Worm (Caenorhabditis elegans) whole organism, L1 larva: ENCODE measurements around the gene srt-43.

Experiments
- C16A3.4 ChIP-seq: fragments of 150-350 bp; optimal IDR thresholded peaks from 2 replicates; lab custom pipeline; 2014; ENCODE audit warnings: missing biosample characterization, missing genetic modification characterization
- F16B12.6 ChIP-seq: fragments of 150-350 bp; optimal IDR thresholded peaks from 2 replicates; lab custom pipeline; 2014; ENCODE audit warnings: missing biosample characterization, missing genetic modification characterization
- alr-1 ChIP-seq: fragments of 200-800 bp; sonication (Bioruptor generic); optimal IDR thresholded peaks from 2 replicates; lab custom pipeline; 2018; ENCODE audit warnings: borderline replicate concordance, mild to moderate bottlenecking, missing genetic modification characterization, missing compliant biosample characterization
- aly-2 ChIP-seq: fragments of 150-350 bp; optimal IDR thresholded peaks from 2 replicates; lab custom pipeline; 2014; ENCODE audit warnings: missing biosample characterization, missing genetic modification characterization
- ceh-8 ChIP-seq: fragments of 200-800 bp; sonication (Bioruptor generic); optimal IDR thresholded peaks from 2 replicates; lab custom pipeline; 2018; ENCODE audit warnings: mild to moderate bottlenecking, missing genetic modification characterization, moderate library complexity, missing compliant biosample characterization
- dpl-1 ChIP-seq, 3 experiments: fragments of 150-350 bp in 2 of 3; sonication (generic microtip) in 1 of 3; optimal IDR thresholded peaks; 2 replicates each; lab custom pipeline; 2014 to 2017; ENCODE audit warnings: missing biosample characterization in 3 of 3, missing genetic modification characterization in 3 of 3, missing genetic modification reagents in 3 of 3
- dsc-1 ChIP-seq: sonication (generic microtip); optimal IDR thresholded peaks from 2 replicates; lab custom pipeline; 2016; ENCODE audit warnings: mild to moderate bottlenecking, missing genetic modification characterization, missing compliant biosample characterization
- efl-1 ChIP-seq, 4 experiments: fragments of 150-350 bp; optimal IDR thresholded peaks in 3 of 4; peaks in 1 of 4; 1 replicate in 1 of 4; 2 replicates in 3 of 4; lab custom pipeline; 2014; ENCODE audit warnings: missing biosample characterization in 2 of 4, missing genetic modification characterization in 2 of 4, missing genetic modification reagents in 2 of 4
- elt-3 ChIP-seq, 6 experiments: fragments of 150-350 bp in 1 of 6; sonication (generic microtip); optimal IDR thresholded peaks; 2 replicates each; lab custom pipeline; 2017 to 2018; ENCODE audit warnings: missing biosample characterization in 6 of 6, missing genetic modification characterization in 6 of 6, inconsistent platforms in 1 of 6
- ets-5 ChIP-seq: fragments of 200-800 bp; sonication (Bioruptor generic); IDR thresholded peaks from 2 replicates; pipeline ENCODE4 v1.3.6; 2022; ENCODE audit warnings: missing genetic modification characterization, missing compliant biosample characterization
- fkh-8 ChIP-seq: sonication (generic microtip); optimal IDR thresholded peaks from 2 replicates; lab custom pipeline; 2016; ENCODE audit warnings: mild to moderate bottlenecking, missing genetic modification characterization, missing compliant biosample characterization
- hlh-4 ChIP-seq: sonication (generic microtip); optimal IDR thresholded peaks from 2 replicates; lab custom pipeline; 2016; ENCODE audit warnings: mild to moderate bottlenecking, missing genetic modification characterization, missing compliant biosample characterization
- isw-1 ChIP-seq: fragments of 200-800 bp; sonication (Bioruptor generic); IDR thresholded peaks from 2 replicates; pipeline ENCODE4 v1.3.6; 2022; ENCODE audit warnings: missing genetic modification characterization, missing compliant biosample characterization
- lin-35 ChIP-seq, 2 experiments: fragments of 150-350 bp; optimal IDR thresholded peaks; 2 replicates each; lab custom pipeline; 2014; ENCODE audit warnings: missing biosample characterization in 2 of 2, missing genetic modification characterization in 2 of 2, missing genetic modification reagents in 2 of 2
- lsy-2 ChIP-seq, 2 experiments: fragments of 150-350 bp; optimal IDR thresholded peaks; 2 replicates each; lab custom pipeline; 2014; ENCODE audit warnings: missing biosample characterization in 2 of 2, missing genetic modification characterization in 2 of 2
- mep-1 ChIP-seq: fragments of 150-350 bp; optimal IDR thresholded peaks from 2 replicates; lab custom pipeline; 2014; ENCODE audit warnings: missing biosample characterization, missing genetic modification characterization
- nhr-19 ChIP-seq: fragments of 200-800 bp; sonication (Bioruptor generic); conservative IDR thresholded peaks from 2 replicates; pipeline ENCODE4 v1.3.6; 2022; ENCODE audit warnings: missing genetic modification characterization, missing compliant biosample characterization
- nhr-20 ChIP-seq: sonication (generic microtip); optimal IDR thresholded peaks from 2 replicates; lab custom pipeline; 2016; ENCODE audit warnings: mild to moderate bottlenecking, missing genetic modification characterization, missing compliant biosample characterization
- nhr-47 ChIP-seq: sonication (generic microtip); optimal IDR thresholded peaks from 2 replicates; lab custom pipeline; 2016; ENCODE audit warnings: mild to moderate bottlenecking, missing genetic modification characterization, moderate library complexity, missing compliant biosample characterization
- nhr-71 ChIP-seq: sonication (generic microtip); optimal IDR thresholded peaks from 2 replicates; lab custom pipeline; 2016; ENCODE audit warnings: mild to moderate bottlenecking, missing genetic modification characterization, moderate library complexity, missing compliant biosample characterization
- nhr-77 ChIP-seq: fragments of 150-350 bp; optimal IDR thresholded peaks from 2 replicates; lab custom pipeline; 2014; ENCODE audit warnings: missing biosample characterization, missing genetic modification characterization
- nhr-84 ChIP-seq: sonication (generic microtip); optimal IDR thresholded peaks from 2 replicates; lab custom pipeline; 2017; ENCODE audit warnings: missing biosample characterization, missing genetic modification characterization
- nhr-90 ChIP-seq: sonication (generic microtip); optimal IDR thresholded peaks from 2 replicates; lab custom pipeline; 2016; ENCODE audit warnings: mild to moderate bottlenecking, missing genetic modification characterization, missing compliant biosample characterization; ENCODE audit not compliant: poor library complexity
- pax-3 ChIP-seq: fragments of 200-800 bp; sonication (Bioruptor generic); optimal IDR thresholded peaks from 2 replicates; lab custom pipeline; 2018; ENCODE audit warnings: mild to moderate bottlenecking, missing genetic modification characterization, moderate library complexity, missing compliant biosample characterization
- rnt-1 ChIP-seq: sonication (generic microtip); optimal IDR thresholded peaks from 2 replicates; lab custom pipeline; 2016; ENCODE audit warnings: mild to moderate bottlenecking, missing genetic modification characterization, moderate library complexity, missing compliant biosample characterization
- skn-1 ChIP-seq: fragments of 150-350 bp; optimal IDR thresholded peaks from 2 replicates; lab custom pipeline; 2014; ENCODE audit warnings: missing biosample characterization, missing genetic modification characterization
- snpc-4 ChIP-seq: fragments of 150-350 bp; optimal IDR thresholded peaks from 2 replicates; lab custom pipeline; 2014; ENCODE audit warnings: missing biosample characterization, missing genetic modification characterization
- sptf-1 ChIP-seq: fragments of 150-350 bp; optimal IDR thresholded peaks from 2 replicates; lab custom pipeline; 2014; ENCODE audit warnings: missing biosample characterization, missing genetic modification characterization
- sup-37 ChIP-seq: fragments of 200-800 bp; sonication (Bioruptor generic); optimal IDR thresholded peaks from 2 replicates; lab custom pipeline; 2018; ENCODE audit warnings: mild to moderate bottlenecking, missing genetic modification characterization, missing compliant biosample characterization
- swsn-7 ChIP-seq: sonication (generic microtip); optimal IDR thresholded peaks from 2 replicates; lab custom pipeline; 2016; ENCODE audit warnings: missing genetic modification characterization, missing compliant biosample characterization
- tlp-1 ChIP-seq: fragments of 150-350 bp; optimal IDR thresholded peaks from 2 replicates; lab custom pipeline; 2014; ENCODE audit warnings: missing biosample characterization, missing genetic modification characterization
- unc-130 ChIP-seq: fragments of 150-350 bp; optimal IDR thresholded peaks from 2 replicates; lab custom pipeline; 2017; ENCODE audit warnings: missing biosample characterization, missing genetic modification characterization, inconsistent platforms
- unc-98 ChIP-seq: fragments of 200-800 bp; sonication (Bioruptor generic); IDR thresholded peaks from 2 replicates; pipeline ENCODE4 v1.3.6; 2022; ENCODE audit warnings: missing genetic modification characterization, missing compliant biosample characterization
- xbp-1 ChIP-seq: sonication (generic microtip); optimal IDR thresholded peaks from 2 replicates; lab custom pipeline; 2016; ENCODE audit warnings: missing genetic modification characterization, missing compliant biosample characterization
- zag-1 ChIP-seq: fragments of 150-350 bp; optimal IDR thresholded peaks from 2 replicates; lab custom pipeline; 2014; ENCODE audit warnings: missing biosample characterization, missing genetic modification characterization
- ztf-11 ChIP-seq, 2 experiments: sonication (generic microtip); optimal IDR thresholded peaks; 2 replicates each; lab custom pipeline; 2016 to 2017; ENCODE audit warnings: missing genetic modification characterization in 2 of 2, missing biosample characterization in 1 of 2, missing compliant biosample characterization in 1 of 2

The srt-43 gene

ce11 chrV:12763291-12763995 is 5.6 kb upstream of the srt-43 start, which contains the start of the genes abcf-1 and scc-3:
Gene abcf-1 (minus strand): TSS chrV:12763375.
Gene scc-3 (plus strand): TSS chrV:12763945.
- TF ChIP-seq xbp-1 (peak; percentile 40), swsn-7 (tag; lab: Kevin White, UChicago) (peak; percentile 32), lin-35 (GFP tag; optimal IDR thresholded peaks at IDR 0.05; lab: Kevin White, UChicago) (peak; percentile 45 to 71), C16A3.4 (tag; lab: Kevin White, UChicago) (peak; percentile 5), rnt-1 (tag; lab: Kevin White, UChicago) (peak; percentile 25), unc-130 (tag; lab: Kevin White, UChicago) (peak; percentile 6), efl-1 (optimal IDR thresholded peaks at IDR 0.05; lab: Kevin White, UChicago) (peak; percentile 25 to 62), efl-1 (GFP tag; optimal IDR thresholded peaks at IDR 0.05 in 1 of 2; lab: Kevin White, UChicago) (peak; percentile 66 to 93), nhr-19 (GFP tag; lab: Robert Waterston, UW) (no peak; the same call in 1 of the 2 replicates), F16B12.6 (tag; lab: Kevin White, UChicago) (peak; percentile 84), mep-1 (tag; lab: Kevin White, UChicago) (peak; percentile 53), skn-1 (peak; percentile 51), lsy-2 (tag; optimal IDR thresholded peaks at IDR 0.05; lab: Kevin White, UChicago) (peak; percentile 86 to 98), pax-3 (no peak), nhr-47 (tag; lab: Kevin White, UChicago) (peak; percentile 21), unc-98 (GFP tag; lab: Robert Waterston, UW) (no peak), elt-3 (tag; optimal IDR thresholded peaks at IDR 0.05; lab: Kevin White, UChicago) (peak in 1 of 6 experiments; percentile 37), zag-1 (tag; lab: Kevin White, UChicago) (no peak), dpl-1 (GFP tag; optimal IDR thresholded peaks at IDR 0.05; lab: Kevin White, UChicago) (peak; percentile 47 to 74 (median 59)), nhr-20 (tag; lab: Kevin White, UChicago) (peak; percentile 38), hlh-4 (tag; lab: Kevin White, UChicago) (no peak)
- TF ChIP-seq, all 84 proteins: peak for 15

DNA sequence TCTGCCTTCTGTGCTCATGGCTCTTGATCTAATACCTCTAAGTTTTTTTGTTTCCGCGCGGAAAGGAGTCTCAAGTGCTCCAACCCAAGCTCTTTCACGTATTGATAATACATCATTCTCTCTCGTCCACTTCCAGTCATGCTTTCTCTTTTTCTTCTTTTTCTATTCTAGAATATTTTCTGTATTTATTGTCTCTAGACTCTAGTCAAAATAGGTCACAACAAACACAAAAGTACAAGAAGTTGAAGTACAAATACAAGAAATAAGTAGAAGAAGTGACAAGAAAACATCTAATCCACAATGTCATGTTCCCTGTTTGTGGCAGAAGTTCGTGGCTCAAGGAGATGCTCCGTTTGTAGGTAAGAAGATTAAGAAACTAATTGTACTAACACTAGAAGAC is 4.2 kb downstream of the srt-43 start, which contains the start of gene ZC455.1:
ZC455.1 (plus strand) TSS at position 301 of the 400 bp plus-strand sequence.
- TF ChIP-seq unc-98 (GFP tag; lab: Robert Waterston, UW) (no peak), ztf-11 (tag; optimal IDR thresholded peaks at IDR 0.05; lab: Kevin White, UChicago) (no peak), swsn-7 (tag; lab: Kevin White, UChicago) (no peak), dsc-1 (tag; lab: Kevin White, UChicago) (no peak), nhr-84 (tag; lab: Kevin White, UChicago) (no peak), nhr-71 (tag; lab: Kevin White, UChicago) (no peak), ceh-8 (GFP tag; lab: Kevin White, UChicago) (no peak), lsy-2 (tag; optimal IDR thresholded peaks at IDR 0.05; lab: Kevin White, UChicago) (no peak), rnt-1 (tag; lab: Kevin White, UChicago) (no peak), sptf-1 (tag; lab: Kevin White, UChicago) (no peak), zag-1 (tag; lab: Kevin White, UChicago) (no peak), tlp-1 (tag; lab: Kevin White, UChicago) (no peak), snpc-4 (tag; lab: Kevin White, UChicago) (no peak), lin-35 (GFP tag; optimal IDR thresholded peaks at IDR 0.05; lab: Kevin White, UChicago) (no peak), isw-1 (no peak), ets-5 (GFP tag; lab: Robert Waterston, UW) (no peak), aly-2 (tag; lab: Kevin White, UChicago) (no peak), nhr-77 (tag; lab: Kevin White, UChicago) (no peak), elt-3 (tag; optimal IDR thresholded peaks at IDR 0.05; lab: Kevin White, UChicago) (no peak)

ce11 chrV:12773852-12774251 is 4.8 kb downstream of the srt-43 start:
- no peak for TF ChIP-seq sup-37
- TF ChIP-seq alr-1 (tag; lab: Kevin White, UChicago), result no peak
- TF ChIP-seq nhr-90 (tag; lab: Kevin White, UChicago), result no peak
- TF ChIP-seq aly-2 (tag; lab: Kevin White, UChicago), result no peak
- TF ChIP-seq fkh-8 (tag; lab: Kevin White, UChicago), result peak; percentile 59
- no peak for TF ChIP-seq efl-1 (optimal IDR thresholded peaks at IDR 0.05; lab: Kevin White, UChicago)
- peak in 1 of 2 experiments; percentile 86 for TF ChIP-seq efl-1 (GFP tag; optimal IDR thresholded peaks at IDR 0.05 in 1 of 2; lab: Kevin White, UChicago)
